Fruit fly (Drosophila melanogaster): ENCODE data around the gene Gyc89Db.
A peak's percentile ranks its signal among the peaks of the same experiment; 100 is the strongest.

Gyc89Db gene

dm6 chr3R:16432665-16433065 is 44.2 kb upstream of the Gyc89Db start, which contains the start of gene Fntb (continued):
- peak; percentile 62 for TF ChIP-seq Six4 (GFP tag; optimal IDR thresholded peaks at IDR 0.05)
- TF ChIP-seq pita (GFP tag; optimal IDR thresholded peaks at IDR 0.05): no peak
- peak; percentile 74 for TF ChIP-seq CG13775 (GFP tag; optimal IDR thresholded peaks at IDR 0.05)
- TF ChIP-seq repo (GFP tag; optimal IDR thresholded peaks at IDR 0.05): no peak
- no peak for TF ChIP-seq Oaz (GFP tag; IDR thresholded peaks at IDR 0.05)
- TF ChIP-seq tll (GFP tag; optimal IDR thresholded peaks at IDR 0.05): no peak
- peak; percentile 52; the same call in 1 of the 2 replicates for TF ChIP-seq CG32772 (GFP tag; IDR thresholded peaks at IDR 0.05)
- TF ChIP-seq CG9876 (GFP tag; optimal IDR thresholded peaks at IDR 0.05): no peak
- TF ChIP-seq CG2875 (GFP tag; optimal IDR thresholded peaks at IDR 0.05): peak; percentile 44
- peak; percentile 79 for TF ChIP-seq CG8924 (tag; optimal IDR thresholded peaks at IDR 0.05)
- no peak for TF ChIP-seq pan (optimal IDR thresholded peaks at IDR 0.05)
- peak in 1 of 2 experiments; percentile 58 for TF ChIP-seq pan (GFP tag; optimal IDR thresholded peaks at IDR 0.05 in 1 of 2, IDR thresholded peaks at IDR 0.05 in 1 of 2)
- TF ChIP-seq CG13624 (GFP tag; optimal IDR thresholded peaks at IDR 0.05): no peak
- no peak for TF ChIP-seq HLH4C (GFP tag; IDR thresholded peaks at IDR 0.05; ENCODE audit: partially characterized antibody)
- no peak for TF ChIP-seq luna (GFP tag; optimal IDR thresholded peaks at IDR 0.05)
- peak; percentile 33 for TF ChIP-seq schlank (tag; optimal IDR thresholded peaks at IDR 0.05)
- TF ChIP-seq CG8388 (GFP tag; optimal IDR thresholded peaks at IDR 0.05): peak; percentile 58
- TF ChIP-seq slou (GFP tag; optimal IDR thresholded peaks at IDR 0.05): peak; percentile 12
- no peak for TF ChIP-seq CG17612 (GFP tag; IDR thresholded peaks at IDR 0.05)
- peak; percentile 14 for TF ChIP-seq Camta (GFP tag; optimal IDR thresholded peaks at IDR 0.05)
- peak; percentile 63 for TF ChIP-seq Chrac-16 (GFP tag; optimal IDR thresholded peaks at IDR 0.05)
- TF ChIP-seq Fer3 (tag; optimal IDR thresholded peaks at IDR 0.05): peak; percentile 78
- no peak for TF ChIP-seq Lpt (GFP tag; optimal IDR thresholded peaks at IDR 0.05)
- 0 out of 2 replicates have a peak, but pooled peaks have one; percentile 38 for TF ChIP-seq CG17328 (GFP tag; IDR thresholded peaks at IDR 0.05)
- peak; percentile 31 for TF ChIP-seq BEAF-32 (GFP tag; optimal IDR thresholded peaks at IDR 0.05)
- 0 out of 2 replicates have a peak, but pooled peaks have one; percentile 51 for TF ChIP-seq Awh (GFP tag; IDR thresholded peaks at IDR 0.05)
- TF ChIP-seq CG12744 (GFP tag; optimal IDR thresholded peaks at IDR 0.05): peak; percentile 11
- TF ChIP-seq mld (GFP tag; IDR thresholded peaks at IDR 0.05; ENCODE audit: partially characterized antibody): no peak
- no peak for TF ChIP-seq kni (GFP tag; optimal IDR thresholded peaks at IDR 0.05)
- peak; percentile 88 for TF ChIP-seq CG17361 (GFP tag; IDR thresholded peaks at IDR 0.05)
- no peak for TF ChIP-seq pros (GFP tag; optimal IDR thresholded peaks at IDR 0.05)
- TF ChIP-seq CG13296 (GFP tag; optimal IDR thresholded peaks at IDR 0.05): peak; percentile 69
- TF ChIP-seq CG15696 (tag; optimal IDR thresholded peaks at IDR 0.05): peak; percentile 54
- peak; percentile 18 for TF ChIP-seq NC2β (GFP tag; optimal IDR thresholded peaks at IDR 0.05)
- no peak for TF ChIP-seq Hr78 (GFP tag; optimal IDR thresholded peaks at IDR 0.05)
- peak; percentile 76 for TF ChIP-seq tgo (GFP tag; IDR thresholded peaks at IDR 0.05)
- TF ChIP-seq CG10654 (GFP tag; optimal IDR thresholded peaks at IDR 0.05): peak; percentile 67
- TF ChIP-seq ftz-f1 (GFP tag; optimal IDR thresholded peaks at IDR 0.05): no peak
- TF ChIP-seq Stat92E (GFP tag; optimal IDR thresholded peaks at IDR 0.05): no peak
- no peak for TF ChIP-seq pb (GFP tag; optimal IDR thresholded peaks at IDR 0.05)
- no peak for TF ChIP-seq Dp (GFP tag; optimal IDR thresholded peaks at IDR 0.05)
- no peak for TF ChIP-seq ato (GFP tag; IDR thresholded peaks at IDR 0.05; ENCODE audit: partially characterized antibody)
- peak; percentile 66 for TF ChIP-seq sisA (GFP tag; IDR thresholded peaks at IDR 0.05)
- peak; percentile 32 for TF ChIP-seq chn (GFP tag; optimal IDR thresholded peaks at IDR 0.05)
- peak; percentile 65; the same call in 2 of the 3 replicates for TF ChIP-seq Dbx (GFP tag; IDR thresholded peaks at IDR 0.05)
- TF ChIP-seq CG33557 (GFP tag; optimal IDR thresholded peaks at IDR 0.05): peak; percentile 50
- peak; percentile 52; the same call in 1 of the 2 replicates for TF ChIP-seq E2f2 (GFP tag; IDR thresholded peaks at IDR 0.05)
- peak; percentile 60; the same call in 2 of the 3 replicates for TF ChIP-seq CG11695 (GFP tag; IDR thresholded peaks at IDR 0.05)
- no peak for TF ChIP-seq Blimp-1 (GFP tag; optimal IDR thresholded peaks at IDR 0.05)
- no peak for TF ChIP-seq ERR (GFP tag; optimal IDR thresholded peaks at IDR 0.05)

All from whole organism, embryonic.